Worm (Caenorhabditis elegans): ENCODE results near the gene rpl-7A.
"Not testable (repeated sequence)": the region's sequence is repeated elsewhere in the genome, so short reads cannot be mapped to it uniquely, and the experiment has no call there.

rpl-7A gene

ce11 chrIV:4388854-4389253 lies 1.5 kb downstream of the rpl-7A start:
- peak; percentile 2 for TF ChIP-seq ama-1 (optimal IDR thresholded peaks at IDR 0.05)

DNA sequence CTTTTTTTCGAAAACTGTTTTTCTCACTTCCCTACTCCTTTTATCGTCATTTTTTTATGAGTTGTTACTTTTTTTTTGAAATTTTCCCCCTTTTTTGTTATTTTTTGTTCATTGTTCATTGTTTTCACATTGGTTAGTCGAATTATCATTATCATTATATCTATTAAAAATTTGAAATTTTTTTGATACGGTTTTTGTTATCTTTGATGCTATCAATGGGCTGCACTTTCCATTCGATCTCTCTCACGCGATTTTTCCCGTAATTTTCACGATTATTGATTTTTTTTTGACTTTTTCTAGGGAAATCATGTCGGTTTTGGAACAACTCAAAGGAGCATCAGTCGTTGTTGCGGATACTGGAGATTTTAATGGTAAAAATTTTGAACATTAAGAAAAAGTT lies 4.0 kb downstream of the rpl-7A start, which contains the start of gene tald-1:
TSS of gene tald-1 (plus strand) at position 301 of the 400 bp plus-strand sequence.
- no peak for TF ChIP-seq flt-1 (GFP tag; IDR thresholded peaks at IDR 0.05)
- no peak for TF ChIP-seq tbx-37 (GFP tag; conservative IDR thresholded peaks at IDR 0.05)
- TF ChIP-seq pes-1 (GFP tag; IDR thresholded peaks at IDR 0.05): no peak
- no peak for TF ChIP-seq B0310.2 (tag; optimal IDR thresholded peaks at IDR 0.05)
- TF ChIP-seq scrt-1 (GFP tag; IDR thresholded peaks at IDR 0.05): no peak
- no peak for TF ChIP-seq ama-1 (optimal IDR thresholded peaks at IDR 0.05)
- no peak for TF ChIP-seq hmbx-1 (tag; optimal IDR thresholded peaks at IDR 0.05)
- TF ChIP-seq ets-7 (tag; optimal IDR thresholded peaks at IDR 0.05): no peak
- no peak for TF ChIP-seq F13C5.2 (tag; optimal IDR thresholded peaks at IDR 0.05)
- no peak for TF ChIP-seq hnd-1 (tag; optimal IDR thresholded peaks at IDR 0.05)

ce11 chrIV:4369116-4369515 lies 21.3 kb downstream of the rpl-7A start:
- TF ChIP-seq tra-4 (tag; optimal IDR thresholded peaks at IDR 0.05): no peak
- TF ChIP-seq ama-1 (optimal IDR thresholded peaks at IDR 0.05): no peak
- TF ChIP-seq hmbx-1 (tag; optimal IDR thresholded peaks at IDR 0.05): no peak
- no peak for TF ChIP-seq scrt-1 (GFP tag; IDR thresholded peaks at IDR 0.05)
- no peak for TF ChIP-seq hmg-4 (GFP tag; optimal IDR thresholded peaks at IDR 0.05)
- TF ChIP-seq flt-1 (GFP tag; IDR thresholded peaks at IDR 0.05): no peak
- no peak for TF ChIP-seq F13C5.2 (tag; optimal IDR thresholded peaks at IDR 0.05)
- TF ChIP-seq ceh-36 (tag; optimal IDR thresholded peaks at IDR 0.05): no peak
- no peak for TF ChIP-seq B0310.2 (tag; optimal IDR thresholded peaks at IDR 0.05)
- TF ChIP-seq ceh-13 (GFP tag; optimal IDR thresholded peaks at IDR 0.05): no peak
- TF ChIP-seq hnd-1 (tag; optimal IDR thresholded peaks at IDR 0.05): no peak
- no peak for TF ChIP-seq tbx-11 (GFP tag; IDR thresholded peaks at IDR 0.05)
- no peak for TF ChIP-seq pes-1 (GFP tag; IDR thresholded peaks at IDR 0.05)
- no peak for TF ChIP-seq sea-1 (GFP tag; conservative IDR thresholded peaks at IDR 0.05)

ce11 chrIV:4360497-4360896 lies 29.9 kb downstream of the rpl-7A start, which contains the start of gene F55F10.1:
Gene F55F10.1, plus strand, starts transcription at chrIV:4360837.
- TF ChIP-seq F13C5.2 (tag; optimal IDR thresholded peaks at IDR 0.05) (no peak), tbx-37 (GFP tag; conservative IDR thresholded peaks at IDR 0.05) (no peak), sea-1 (GFP tag; conservative IDR thresholded peaks at IDR 0.05) (no peak), scrt-1 (GFP tag; IDR thresholded peaks at IDR 0.05) (no peak), ceh-36 (tag; optimal IDR thresholded peaks at IDR 0.05) (no peak), hmg-4 (GFP tag; optimal IDR thresholded peaks at IDR 0.05) (no peak), aly-1 (tag; optimal IDR thresholded peaks at IDR 0.05) (no peak), tra-4 (tag; optimal IDR thresholded peaks at IDR 0.05) (no peak)

DNA sequence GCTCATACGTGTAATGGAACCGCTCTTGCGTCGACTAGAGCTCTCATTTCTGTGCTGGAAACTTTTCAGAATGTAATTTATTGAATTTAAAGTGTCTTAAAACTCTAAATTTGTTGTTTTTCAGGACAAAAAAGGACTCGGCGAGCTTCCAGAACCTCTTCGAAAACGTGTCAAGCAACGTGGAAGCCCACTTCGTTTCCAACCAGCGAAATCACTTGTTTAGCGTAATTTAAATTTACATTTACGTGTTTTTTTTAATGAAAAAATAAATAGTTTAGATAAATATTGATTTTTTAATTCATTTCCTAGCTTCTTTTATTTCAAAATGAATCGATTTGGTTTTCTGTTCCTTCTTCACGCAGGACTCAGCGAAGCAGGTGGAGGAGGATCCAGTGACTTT lies 30.7 kb downstream of the rpl-7A start, which contains the start of gene F55F10.3:
TSS of gene F55F10.3 (plus strand) at position 301 of the 400 bp plus-strand sequence.
- TF ChIP-seq ceh-13 (GFP tag; optimal IDR thresholded peaks at IDR 0.05) (no peak), B0310.2 (tag; optimal IDR thresholded peaks at IDR 0.05) (no peak), sea-1 (GFP tag; conservative IDR thresholded peaks at IDR 0.05) (no peak), ets-7 (tag; optimal IDR thresholded peaks at IDR 0.05) (no peak), F13C5.2 (tag; optimal IDR thresholded peaks at IDR 0.05) (no peak), tbx-11 (GFP tag; IDR thresholded peaks at IDR 0.05) (no peak), ama-1 (optimal IDR thresholded peaks at IDR 0.05) (no peak), ceh-36 (tag; optimal IDR thresholded peaks at IDR 0.05) (no peak), tbx-37 (GFP tag; conservative IDR thresholded peaks at IDR 0.05) (no peak), flt-1 (GFP tag; IDR thresholded peaks at IDR 0.05) (no peak), hmbx-1 (tag; optimal IDR thresholded peaks at IDR 0.05) (no peak), pes-1 (GFP tag; IDR thresholded peaks at IDR 0.05) (no peak), aly-1 (tag; optimal IDR thresholded peaks at IDR 0.05) (no peak), scrt-1 (GFP tag; IDR thresholded peaks at IDR 0.05) (no peak), hnd-1 (tag; optimal IDR thresholded peaks at IDR 0.05) (no peak), hmg-4 (GFP tag; optimal IDR thresholded peaks at IDR 0.05) (no peak), tra-4 (tag; optimal IDR thresholded peaks at IDR 0.05) (no peak)

ce11 chrIV:4357296-4357695 lies 33.1 kb downstream of the rpl-7A start, which contains the start of gene sars-2:
Gene sars-2, plus strand, starts transcription at chrIV:4357636.
- TF ChIP-seq hmbx-1 (tag; optimal IDR thresholded peaks at IDR 0.05): no peak

- TF ChIP-seq pes-1 (GFP tag; IDR thresholded peaks at IDR 0.05) (no peak), ama-1 (optimal IDR thresholded peaks at IDR 0.05) (no peak), ets-7 (tag; optimal IDR thresholded peaks at IDR 0.05) (no peak), hnd-1 (tag; optimal IDR thresholded peaks at IDR 0.05) (no peak), hmbx-1 (tag; optimal IDR thresholded peaks at IDR 0.05) (no peak), F13C5.2 (tag; optimal IDR thresholded peaks at IDR 0.05) (no peak), hmg-4 (GFP tag; optimal IDR thresholded peaks at IDR 0.05) (no peak), tra-4 (tag; optimal IDR thresholded peaks at IDR 0.05) (no peak), aly-1 (tag; optimal IDR thresholded peaks at IDR 0.05) (no peak), sea-1 (GFP tag; conservative IDR thresholded peaks at IDR 0.05) (no peak), tbx-11 (GFP tag; IDR thresholded peaks at IDR 0.05) (no peak), ceh-13 (GFP tag; optimal IDR thresholded peaks at IDR 0.05) (no peak), ceh-36 (tag; optimal IDR thresholded peaks at IDR 0.05) (no peak), scrt-1 (GFP tag; IDR thresholded peaks at IDR 0.05) (no peak)
These were observed 33.5 kb downstream of the rpl-7A start, which contains the start of gene W03B1.9 for ce11 chrIV:4356879-4357278. Gene W03B1.9, minus strand, starts transcription at chrIV:4356979.

- not testable (repeated sequence) for TF ChIP-seq aly-1 (tag; optimal IDR thresholded peaks at IDR 0.05); tbx-11 (GFP tag; IDR thresholded peaks at IDR 0.05); scrt-1 (GFP tag; IDR thresholded peaks at IDR 0.05)
These were observed 42.2 kb downstream of the rpl-7A start, which contains the start of gene W03B1.5 for ce11 chrIV:4348146-4348545. Gene W03B1.5, plus strand, starts transcription at chrIV:4348446.

Data from whole organism, early embryonic.